Worm (Caenorhabditis elegans): ENCODE results near the gene B0464.6.

ce11 chrIII:9450933-9451332 is 14.8 kb downstream of the B0464.6 start:
- TF ChIP-seq egl-5 (tag; optimal IDR thresholded peaks at IDR 0.05) = peak; percentile 6
- TF ChIP-seq nhr-28 (tag; optimal IDR thresholded peaks at IDR 0.05) = no peak
- no peak for TF ChIP-seq tbx-2 (tag; optimal IDR thresholded peaks at IDR 0.05)
- TF ChIP-seq lin-15B (tag; optimal IDR thresholded peaks at IDR 0.05) = no peak
- TF ChIP-seq lin-39 (tag; optimal IDR thresholded peaks at IDR 0.05) = peak; percentile 80
- no peak for TF ChIP-seq jun-1 (tag; optimal IDR thresholded peaks at IDR 0.05)
- no peak for TF ChIP-seq fos-1 (tag; optimal IDR thresholded peaks at IDR 0.05)
- no peak for TF ChIP-seq ZK546.5 (tag; optimal IDR thresholded peaks at IDR 0.05)
- no peak for TF ChIP-seq nhr-25 (tag; optimal IDR thresholded peaks at IDR 0.05)
- TF ChIP-seq ceh-28 (tag; optimal IDR thresholded peaks at IDR 0.05) = no peak
